Worm (Caenorhabditis elegans) whole organism, mixed stage, embryonic: ENCODE measurements around the gene T06C12.12.

ENCODE experiments used
- M03D4.4 ChIP-seq: sonication (generic microtip); optimal IDR thresholded peaks from 2 replicates; lab custom pipeline; 2017; ENCODE audit warnings: mild to moderate bottlenecking, missing genetic modification characterization, missing compliant biosample characterization
- bed-3 ChIP-seq: fragments of 200-800 bp; sonication (Bioruptor generic); optimal IDR thresholded peaks from 3 replicates; lab custom pipeline; 2018; ENCODE audit warnings: mild to moderate bottlenecking, missing genetic modification characterization, moderate library complexity, missing compliant biosample characterization
- ceh-39 ChIP-seq: fragments of 150-350 bp; optimal IDR thresholded peaks from 2 replicates; lab custom pipeline; 2014; ENCODE audit warnings: missing biosample characterization, missing genetic modification characterization
- ceh-43 ChIP-seq: fragments of 200-800 bp; sonication (Bioruptor generic); optimal IDR thresholded peaks from 2 replicates; lab custom pipeline; 2018; ENCODE audit warnings: mild to moderate bottlenecking, missing genetic modification characterization, moderate library complexity, missing compliant biosample characterization
- ceh-83 ChIP-seq: fragments of 200-800 bp; sonication (Bioruptor generic); optimal IDR thresholded peaks from 2 replicates; lab custom pipeline; 2018; ENCODE audit warnings: mild to moderate bottlenecking, missing genetic modification characterization, missing compliant biosample characterization
- ces-1 ChIP-seq: fragments of 150-350 bp; optimal IDR thresholded peaks from 2 replicates; lab custom pipeline; 2014; ENCODE audit warnings: missing biosample characterization, missing genetic modification reagents, missing genetic modification characterization
- cnd-1 ChIP-seq: fragments of 200-800 bp; sonication (Bioruptor generic); optimal IDR thresholded peaks from 2 replicates; lab custom pipeline; 2018; ENCODE audit warnings: mild to moderate bottlenecking, missing genetic modification characterization, missing compliant biosample characterization
- drap-1 ChIP-seq: fragments of 200-800 bp; sonication (Bioruptor generic); optimal IDR thresholded peaks from 3 replicates; lab custom pipeline; 2018; ENCODE audit warnings: mild to moderate bottlenecking, missing genetic modification characterization, missing compliant biosample characterization
- elt-1 ChIP-seq: sonication (generic microtip); optimal IDR thresholded peaks from 2 replicates; lab custom pipeline; 2017; ENCODE audit warnings: missing genetic modification characterization, mild to moderate bottlenecking, missing compliant biosample characterization, antibody characterized with exemption, moderate library complexity, borderline replicate concordance; ENCODE audit not compliant: insufficient read depth
- elt-3 ChIP-seq: fragments of 150-350 bp; optimal IDR thresholded peaks from 2 replicates; lab custom pipeline; 2014; ENCODE audit warnings: missing biosample characterization, missing genetic modification characterization
- flh-1 ChIP-seq: fragments of 200-800 bp; sonication (Bioruptor generic); optimal IDR thresholded peaks from 2 replicates; lab custom pipeline; 2018; ENCODE audit warnings: mild to moderate bottlenecking, missing genetic modification characterization, moderate library complexity, missing compliant biosample characterization
- ham-2 ChIP-seq: fragments of 200-800 bp; sonication (Bioruptor generic); optimal IDR thresholded peaks from 2 replicates; lab custom pipeline; 2018; ENCODE audit warnings: mild to moderate bottlenecking, missing genetic modification characterization, missing compliant biosample characterization
- hlh-1 ChIP-seq: fragments of 150-350 bp; optimal IDR thresholded peaks from 2 replicates; lab custom pipeline; 2014; ENCODE audit warnings: missing biosample characterization, missing genetic modification reagents, missing genetic modification characterization
- lin-13 ChIP-seq: fragments of 150-350 bp; optimal IDR thresholded peaks from 2 replicates; lab custom pipeline; 2014; ENCODE audit warnings: missing biosample characterization, missing genetic modification characterization
- lin-32 ChIP-seq: fragments of 200-800 bp; sonication (Bioruptor generic); optimal IDR thresholded peaks from 2 replicates; lab custom pipeline; 2018; ENCODE audit warnings: mild to moderate bottlenecking, missing genetic modification characterization, missing compliant biosample characterization
- lsy-2 ChIP-seq: fragments of 150-350 bp; optimal IDR thresholded peaks from 2 replicates; lab custom pipeline; 2014; ENCODE audit warnings: missing biosample characterization, missing genetic modification characterization
- mab-5 ChIP-seq: fragments of 150-350 bp; optimal IDR thresholded peaks from 2 replicates; lab custom pipeline; 2014; ENCODE audit warnings: missing biosample characterization, missing genetic modification characterization
- mep-1 ChIP-seq: fragments of 150-350 bp; optimal IDR thresholded peaks from 2 replicates; lab custom pipeline; 2017; ENCODE audit warnings: missing biosample characterization, missing genetic modification reagents, missing genetic modification characterization, inconsistent platforms
- mls-2 ChIP-seq: sonication (generic microtip); optimal IDR thresholded peaks from 2 replicates; lab custom pipeline; 2016; ENCODE audit warnings: mild to moderate bottlenecking, missing genetic modification characterization, moderate library complexity, missing compliant biosample characterization
- nhr-237 ChIP-seq: fragments of 150-350 bp; optimal IDR thresholded peaks from 2 replicates; lab custom pipeline; 2014; ENCODE audit warnings: missing biosample characterization, missing genetic modification characterization
- nhr-28 ChIP-seq: fragments of 150-350 bp; optimal IDR thresholded peaks from 2 replicates; lab custom pipeline; 2014; ENCODE audit warnings: missing biosample characterization, missing genetic modification characterization
- nhr-76 ChIP-seq: sonication (generic microtip); optimal IDR thresholded peaks from 2 replicates; lab custom pipeline; 2017; ENCODE audit warnings: missing biosample characterization, missing genetic modification characterization
- pha-4 ChIP-seq: fragments of 150-350 bp; optimal IDR thresholded peaks from 2 replicates; lab custom pipeline; 2018; ENCODE audit warnings: missing biosample characterization, missing genetic modification reagents, missing genetic modification characterization
- sem-2 ChIP-seq: fragments of 200-800 bp; sonication (Bioruptor generic); optimal IDR thresholded peaks from 2 replicates; lab custom pipeline; 2018; ENCODE audit warnings: mild to moderate bottlenecking, missing genetic modification characterization, missing compliant biosample characterization
- snpc-4 ChIP-seq: fragments of 150-350 bp; optimal IDR thresholded peaks from 2 replicates; lab custom pipeline; 2014; ENCODE audit warnings: missing biosample characterization, missing genetic modification characterization
- sptf-1 ChIP-seq: sonication (generic microtip); optimal IDR thresholded peaks from 2 replicates; lab custom pipeline; 2017; ENCODE audit warnings: mild to moderate bottlenecking, missing genetic modification characterization, moderate library complexity, missing compliant biosample characterization
- tbx-8 ChIP-seq: fragments of 200-800 bp; sonication (Bioruptor generic); optimal IDR thresholded peaks from 2 replicates; lab custom pipeline; 2018; ENCODE audit warnings: mild to moderate bottlenecking, missing genetic modification characterization, moderate library complexity, missing compliant biosample characterization
- unc-120 ChIP-seq: sonication (generic microtip); optimal IDR thresholded peaks from 2 replicates; lab custom pipeline; 2017; ENCODE audit warnings: missing genetic modification characterization, missing compliant biosample characterization; ENCODE audit not compliant: poor library complexity, severe bottlenecking
- unc-39 ChIP-seq: fragments of 150-350 bp; optimal IDR thresholded peaks from 2 replicates; lab custom pipeline; 2014; ENCODE audit warnings: missing biosample characterization, missing genetic modification characterization
- unc-62 ChIP-seq: fragments of 150-350 bp; optimal IDR thresholded peaks from 2 replicates; lab custom pipeline; 2014; ENCODE audit warnings: missing biosample characterization, missing genetic modification reagents, missing genetic modification characterization
- ztf-11 ChIP-seq: fragments of 150-350 bp; optimal IDR thresholded peaks from 2 replicates; lab custom pipeline; 2014; ENCODE audit warnings: missing biosample characterization, missing genetic modification characterization

The T06C12.12 gene

ce11 chrV:15885967-15886366 is 5.9 kb upstream of the T06C12.12 start, which contains the start of gene T06C12.9:
Gene T06C12.9, minus strand, starts transcription at chrV:15886067.
- no peak for TF ChIP-seq ceh-39 (tag; lab: Kevin White, UChicago)
- no peak for TF ChIP-seq bed-3 (GFP tag; lab: Kevin White, UChicago)
- TF ChIP-seq snpc-4 (tag; lab: Kevin White, UChicago) = no peak
- no peak for TF ChIP-seq unc-62 (GFP tag; lab: Kevin White, UChicago)
- TF ChIP-seq mab-5 (tag; lab: Kevin White, UChicago) = no peak
- no peak for TF ChIP-seq lsy-2 (tag; lab: Kevin White, UChicago)
- TF ChIP-seq elt-1 = no peak
- no peak for TF ChIP-seq cnd-1 (tag; lab: Kevin White, UChicago)

- TF ChIP-seq snpc-4 (tag; lab: Kevin White, UChicago) = no peak
- no peak for TF ChIP-seq flh-1 (GFP tag; lab: Kevin White, UChicago)
- no peak for TF ChIP-seq sem-2
- TF ChIP-seq lin-32 (GFP tag; lab: Kevin White, UChicago) = no peak
- TF ChIP-seq mab-5 (tag; lab: Kevin White, UChicago) = no peak
- TF ChIP-seq ceh-39 (tag; lab: Kevin White, UChicago) = no peak
- TF ChIP-seq lin-13 = no peak
- TF ChIP-seq ztf-11 (tag; lab: Kevin White, UChicago) = no peak
- TF ChIP-seq ceh-83 (GFP tag; lab: Kevin White, UChicago) = no peak
- TF ChIP-seq unc-39 (tag; lab: Kevin White, UChicago) = no peak
- TF ChIP-seq tbx-8 (GFP tag; lab: Kevin White, UChicago) = no peak
These were observed 4.1 kb upstream of the T06C12.12 start for ce11 chrV:15887708-15888295.

ce11 chrV:15888751-15889150 is 3.1 kb upstream of the T06C12.12 start, which contains the start of gene cgt-1:
Gene cgt-1, minus strand, starts transcription at chrV:15888851.
- TF ChIP-seq mab-5 (tag; lab: Kevin White, UChicago) (no peak), unc-62 (GFP tag; lab: Kevin White, UChicago) (no peak), mep-1 (tag; lab: Kevin White, UChicago) (no peak), ham-2 (no peak), ceh-39 (tag; lab: Kevin White, UChicago) (no peak), cnd-1 (tag; lab: Kevin White, UChicago) (no peak), elt-3 (tag; lab: Kevin White, UChicago) (no peak), sptf-1 (tag; lab: Kevin White, UChicago) (no peak), nhr-76 (no peak), ces-1 (GFP tag; lab: Kevin White, UChicago) (no peak), nhr-28 (no peak), ceh-83 (GFP tag; lab: Kevin White, UChicago) (no peak)

ce11 chrV:15890115-15890514 is 1.7 kb upstream of the T06C12.12 start:
- TF ChIP-seq snpc-4 (tag; lab: Kevin White, UChicago) = no peak
- TF ChIP-seq ceh-43 (GFP tag; lab: Kevin White, UChicago) = no peak
- no peak for TF ChIP-seq nhr-76
- TF ChIP-seq sem-2 = no peak
- no peak for TF ChIP-seq mab-5 (tag; lab: Kevin White, UChicago)
- TF ChIP-seq ceh-39 (tag; lab: Kevin White, UChicago) = no peak
- no peak for TF ChIP-seq lsy-2 (tag; lab: Kevin White, UChicago)
- no peak for TF ChIP-seq mls-2 (tag; lab: Kevin White, UChicago)
- no peak for TF ChIP-seq drap-1 (GFP tag; lab: Kevin White, UChicago)
- TF ChIP-seq ceh-83 (GFP tag; lab: Kevin White, UChicago) = no peak
- no peak for TF ChIP-seq sptf-1 (tag; lab: Kevin White, UChicago)
- no peak for TF ChIP-seq nhr-237 (tag; lab: Kevin White, UChicago)
- no peak for TF ChIP-seq hlh-1 (tag; lab: Kevin White, UChicago)
- TF ChIP-seq ces-1 (GFP tag; lab: Kevin White, UChicago) = no peak

ce11 chrV:15891279-15891678 is 582 bp upstream of the T06C12.12 start:
- TF ChIP-seq ceh-43 (GFP tag; lab: Kevin White, UChicago) (no peak), M03D4.4 (tag; lab: Kevin White, UChicago) (no peak), snpc-4 (tag; lab: Kevin White, UChicago) (no peak), nhr-76 (no peak), pha-4 (no peak), ces-1 (GFP tag; lab: Kevin White, UChicago) (no peak), unc-39 (tag; lab: Kevin White, UChicago) (no peak), ceh-39 (tag; lab: Kevin White, UChicago) (no peak), unc-120 (tag; lab: Kevin White, UChicago) (no peak), bed-3 (GFP tag; lab: Kevin White, UChicago) (no peak), mep-1 (tag; lab: Kevin White, UChicago) (no peak), sptf-1 (tag; lab: Kevin White, UChicago) (no peak), mab-5 (tag; lab: Kevin White, UChicago) (no peak), elt-1 (no peak), ceh-83 (GFP tag; lab: Kevin White, UChicago) (no peak), mls-2 (tag; lab: Kevin White, UChicago) (no peak), unc-62 (GFP tag; lab: Kevin White, UChicago) (no peak)
